Fruit fly (Drosophila melanogaster) whole organism: Measurements from ENCODE around the gene RhoGAP18B.

Experiments
- pan ChIP-seq: fragments of >200 bp; optimal IDR thresholded peaks from 2 replicates; lab custom pipeline; 2017
- psq ChIP-seq: fragments of >200 bp; optimal IDR thresholded peaks from 2 replicates; lab custom pipeline; 2017

DNA sequence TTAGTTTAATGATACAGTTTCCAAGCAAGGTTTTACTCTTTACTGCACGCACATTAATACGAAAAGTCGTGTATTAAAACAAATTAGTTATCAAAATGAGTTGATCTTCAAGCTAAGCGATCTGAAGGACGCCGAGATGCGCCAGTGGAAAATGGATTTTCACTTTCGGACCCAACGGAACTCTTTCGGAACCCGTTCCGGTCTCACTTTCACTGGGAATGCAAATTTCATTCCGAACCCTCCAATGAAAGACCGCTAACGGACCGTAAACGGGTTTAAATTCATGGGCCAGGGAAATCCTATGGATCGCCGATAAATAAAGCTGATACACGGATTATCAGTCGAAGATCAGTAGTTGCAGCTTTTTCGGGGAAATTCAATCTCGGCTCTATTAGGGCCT, 3.4 kb downstream of the RhoGAP18B start:
- TF ChIP-seq pan (no peak), psq (lab: Kevin White, UChicago) (no peak)
